Fruit fly (Drosophila melanogaster) whole organism, embryonic: ENCODE measurements around the gene neur.

Experiments
- Asciz ChIP-seq: fragments of 200-800 bp; sonication (Bioruptor generic); optimal IDR thresholded peaks from 2 replicates; lab custom pipeline; 2017; ENCODE audit warnings: missing biosample characterization, mild to moderate bottlenecking, missing genetic modification characterization, missing genetic modification reagents
- Atf-2 ChIP-seq: fragments of 200-800 bp; sonication (Bioruptor generic); optimal IDR thresholded peaks from 2 replicates; lab custom pipeline; 2016; ENCODE audit warnings: missing biosample characterization, missing genetic modification characterization
- B-H2 ChIP-seq: fragments of 200-800 bp; sonication (Bioruptor generic); optimal IDR thresholded peaks from 2 replicates; lab custom pipeline; 2018; ENCODE audit warnings: missing biosample characterization, mild to moderate bottlenecking, missing genetic modification characterization
- BEAF-32 ChIP-seq: fragments of 200-800 bp; sonication (Bioruptor generic); optimal IDR thresholded peaks from 3 replicates; lab custom pipeline; 2017; ENCODE audit warnings: missing biosample characterization, missing genetic modification characterization, mild to moderate bottlenecking, moderate library complexity, missing genetic modification reagents
- BtbVII ChIP-seq: fragments of 200-800 bp; sonication (Bioruptor generic); optimal IDR thresholded peaks from 3 replicates; lab custom pipeline; 2017; ENCODE audit warnings: missing biosample characterization, mild to moderate bottlenecking, missing genetic modification characterization
- CG1024 ChIP-seq: fragments of 200-800 bp; sonication (Bioruptor generic); IDR thresholded peaks from 2 replicates; pipeline ENCODE4 v1.3.6; 2022; ENCODE audit warnings: missing biosample characterization, missing genetic modification characterization
- CG10565 ChIP-seq: fragments of 200-800 bp; sonication (Bioruptor generic); optimal IDR thresholded peaks from 3 replicates; lab custom pipeline; 2016; ENCODE audit warnings: missing biosample characterization, mild to moderate bottlenecking, missing genetic modification characterization
- CG12659 ChIP-seq: fragments of 200-800 bp; sonication (Bioruptor generic); optimal IDR thresholded peaks from 3 replicates; lab custom pipeline; 2017; ENCODE audit warnings: mild to moderate bottlenecking, missing biosample characterization, missing genetic modification reagents, missing genetic modification characterization
- CG1647 ChIP-seq: fragments of 200-800 bp; sonication (Bioruptor generic); optimal IDR thresholded peaks from 3 replicates; lab custom pipeline; 2016; ENCODE audit warnings: missing biosample characterization, missing genetic modification characterization
- CG16815 ChIP-seq: fragments of 200-800 bp; sonication (Bioruptor generic); optimal IDR thresholded peaks from 3 replicates; lab custom pipeline; 2017; ENCODE audit warnings: missing biosample characterization, mild to moderate bottlenecking, missing genetic modification characterization
- CG17385 ChIP-seq: fragments of 200-800 bp; sonication (Bioruptor generic); optimal IDR thresholded peaks from 3 replicates; lab custom pipeline; 2018; ENCODE audit warnings: missing biosample characterization, mild to moderate bottlenecking, missing genetic modification characterization
- CG17829 ChIP-seq: fragments of 200-800 bp; optimal IDR thresholded peaks from 2 replicates; lab custom pipeline; 2019; ENCODE audit warnings: missing biosample characterization, mild to moderate bottlenecking, missing genetic modification characterization, moderate library complexity
- CG1792 ChIP-seq: fragments of 200-800 bp; sonication (Bioruptor generic); optimal IDR thresholded peaks from 2 replicates; lab custom pipeline; 2016; ENCODE audit warnings: missing biosample characterization, missing genetic modification characterization
- CG18764 ChIP-seq: fragments of 200-800 bp; sonication (Bioruptor generic); optimal IDR thresholded peaks from 3 replicates; lab custom pipeline; 2016; ENCODE audit warnings: missing biosample characterization, missing genetic modification characterization
- CG2120 ChIP-seq: fragments of 200-800 bp; sonication (Bioruptor generic); optimal IDR thresholded peaks from 3 replicates; lab custom pipeline; 2016; ENCODE audit warnings: missing biosample characterization, missing genetic modification characterization
- CG3281 ChIP-seq: fragments of 200-800 bp; sonication (Bioruptor generic); optimal IDR thresholded peaks from 3 replicates; lab custom pipeline; 2017; ENCODE audit warnings: missing biosample characterization, mild to moderate bottlenecking, missing genetic modification characterization
- CG4424 ChIP-seq: fragments of 200-800 bp; sonication (Bioruptor generic); optimal IDR thresholded peaks from 3 replicates; lab custom pipeline; 2016; ENCODE audit warnings: missing biosample characterization, missing genetic modification characterization
- CG7786 ChIP-seq: fragments of 200-800 bp; sonication (Bioruptor generic); optimal IDR thresholded peaks from 2 replicates; lab custom pipeline; 2016; ENCODE audit warnings: missing biosample characterization, missing genetic modification characterization
- CG7963 ChIP-seq: fragments of 200-800 bp; sonication (Bioruptor generic); IDR thresholded peaks from 3 replicates; pipeline ENCODE4 v1.3.6; 2022; ENCODE audit warnings: missing biosample characterization, missing genetic modification characterization; ENCODE audit not compliant: partially characterized antibody
- CG7987 ChIP-seq: fragments of 200-800 bp; sonication (Bioruptor generic); optimal IDR thresholded peaks from 2 replicates; lab custom pipeline; 2018; ENCODE audit warnings: missing biosample characterization, mild to moderate bottlenecking, missing genetic modification characterization, moderate library complexity
- CG8290 ChIP-seq, 3 experiments: fragments of 200-800 bp; sonication (Bioruptor generic); optimal IDR thresholded peaks; 2 replicates each; lab custom pipeline; 2016 to 2019; ENCODE audit warnings: missing biosample characterization in 3 of 3, missing genetic modification characterization in 3 of 3, mild to moderate bottlenecking in 2 of 3, moderate library complexity in 1 of 3
- CG9727 ChIP-seq: fragments of 200-800 bp; sonication (Bioruptor generic); optimal IDR thresholded peaks from 3 replicates; lab custom pipeline; 2017; ENCODE audit warnings: missing biosample characterization, mild to moderate bottlenecking, missing genetic modification characterization
- CG9797 ChIP-seq: fragments of 200-800 bp; sonication (Bioruptor generic); optimal IDR thresholded peaks from 3 replicates; lab custom pipeline; 2018; ENCODE audit warnings: missing biosample characterization, mild to moderate bottlenecking, missing genetic modification characterization
- D ChIP-seq, 2 experiments: fragments of 200-800 bp in 1 of 2; fragments of >200 bp in 1 of 2; sonication (Bioruptor generic) in 1 of 2; optimal IDR thresholded peaks; 2 replicates in 1 of 2; 3 replicates in 1 of 2; lab custom pipeline; 2017; ENCODE audit warnings: mild to moderate bottlenecking in 1 of 2, missing biosample characterization in 1 of 2, missing genetic modification characterization in 1 of 2, missing genetic modification reagents in 1 of 2
- Dek ChIP-seq: fragments of 200-800 bp; sonication (Bioruptor generic); optimal IDR thresholded peaks from 3 replicates; lab custom pipeline; 2019; ENCODE audit warnings: missing biosample characterization, mild to moderate bottlenecking, missing genetic modification characterization, moderate library complexity
- Doc3 ChIP-seq: fragments of 200-800 bp; sonication (Bioruptor generic); IDR thresholded peaks from 3 replicates; pipeline ENCODE4 v1.3.6; 2022; ENCODE audit warnings: missing biosample characterization, missing genetic modification characterization; ENCODE audit not compliant: partially characterized antibody
- Dp ChIP-seq: fragments of 200-800 bp; sonication (Bioruptor generic); optimal IDR thresholded peaks from 2 replicates; lab custom pipeline; 2018; ENCODE audit warnings: missing biosample characterization, mild to moderate bottlenecking, missing genetic modification characterization, moderate library complexity
- Dref ChIP-seq: fragments of 200-800 bp; sonication (Bioruptor generic); IDR thresholded peaks from 2 replicates; pipeline ENCODE4 v1.3.6; 2022; ENCODE audit warnings: missing biosample characterization, missing genetic modification characterization
- Fer3 ChIP-seq: fragments of 200-800 bp; sonication (Bioruptor generic); optimal IDR thresholded peaks from 2 replicates; lab custom pipeline; 2018; ENCODE audit warnings: missing biosample characterization, mild to moderate bottlenecking, missing genetic modification characterization, moderate library complexity
- Lpt ChIP-seq: fragments of >200 bp; optimal IDR thresholded peaks from 2 replicates; lab custom pipeline; 2018; ENCODE audit warnings: missing biosample characterization, missing genetic modification characterization
- MBD-R2 ChIP-seq: fragments of 200-800 bp; sonication (Bioruptor generic); IDR thresholded peaks from 2 replicates; pipeline ENCODE4 v1.3.6; 2022; ENCODE audit warnings: missing biosample characterization, missing genetic modification characterization
- Meics ChIP-seq: fragments of 200-800 bp; sonication (Bioruptor generic); optimal IDR thresholded peaks from 2 replicates; lab custom pipeline; 2017; ENCODE audit warnings: missing biosample characterization, mild to moderate bottlenecking, missing genetic modification characterization
- Opbp ChIP-seq: fragments of 200-800 bp; sonication (Bioruptor generic); IDR thresholded peaks from 3 replicates; pipeline ENCODE4 v1.3.6; 2022; ENCODE audit warnings: missing biosample characterization, missing genetic modification characterization; ENCODE audit not compliant: partially characterized antibody
- PHDP ChIP-seq: fragments of 200-800 bp; sonication (Bioruptor generic); optimal IDR thresholded peaks from 3 replicates; lab custom pipeline; 2018; ENCODE audit warnings: missing biosample characterization, mild to moderate bottlenecking, missing genetic modification characterization, moderate library complexity
- Sin3A ChIP-seq: fragments of >200 bp; optimal IDR thresholded peaks from 2 replicates; lab custom pipeline; 2018
- Tbp ChIP-seq: fragments of >200 bp; optimal IDR thresholded peaks from 2 replicates; lab custom pipeline; 2018; ENCODE audit warnings: missing biosample characterization, missing genetic modification characterization
- Xrp1 ChIP-seq: fragments of 200-800 bp; sonication (Bioruptor generic); IDR thresholded peaks from 2 replicates; pipeline ENCODE4 v1.3.6; 2022; ENCODE audit warnings: missing biosample characterization, missing genetic modification characterization
- ap ChIP-seq: fragments of 200-800 bp; sonication (Bioruptor generic); IDR thresholded peaks from 2 replicates; pipeline ENCODE4 v1.3.6; 2022; ENCODE audit warnings: missing biosample characterization, missing genetic modification characterization
- dmrt99B ChIP-seq: fragments of 200-800 bp; sonication (Bioruptor generic); optimal IDR thresholded peaks from 2 replicates; lab custom pipeline; 2018; ENCODE audit warnings: missing biosample characterization, mild to moderate bottlenecking, missing genetic modification characterization, moderate library complexity
- dysf ChIP-seq: fragments of 200-800 bp; sonication (Bioruptor generic); IDR thresholded peaks from 3 replicates; pipeline ENCODE4 v1.3.6; 2022; ENCODE audit warnings: missing biosample characterization, missing genetic modification characterization
- fd102C ChIP-seq: fragments of 200-800 bp; sonication (Bioruptor generic); optimal IDR thresholded peaks from 2 replicates; lab custom pipeline; 2018; ENCODE audit warnings: missing biosample characterization, mild to moderate bottlenecking, missing genetic modification characterization, moderate library complexity
- ham ChIP-seq: fragments of 200-800 bp; sonication (Bioruptor generic); IDR thresholded peaks from 2 replicates; pipeline ENCODE4 v1.3.6; 2022; ENCODE audit warnings: missing biosample characterization, missing genetic modification characterization
- kni ChIP-seq: fragments of 200-800 bp; sonication (Bioruptor generic); optimal IDR thresholded peaks from 3 replicates; lab custom pipeline; 2017; ENCODE audit warnings: mild to moderate bottlenecking, missing biosample characterization, missing genetic modification reagents, missing genetic modification characterization
- lbe ChIP-seq: fragments of 200-800 bp; sonication (Bioruptor generic); optimal IDR thresholded peaks from 2 replicates; lab custom pipeline; 2016; ENCODE audit warnings: missing biosample characterization, mild to moderate bottlenecking, missing genetic modification characterization
- org-1 ChIP-seq: fragments of 200-800 bp; sonication (Bioruptor generic); optimal IDR thresholded peaks from 2 replicates; lab custom pipeline; 2017; ENCODE audit warnings: missing biosample characterization, missing genetic modification characterization
- sens ChIP-seq: fragments of 200-800 bp; sonication (Bioruptor generic); peaks from one replicate; lab custom pipeline; 2016; ENCODE audit warnings: missing biosample characterization, missing genetic modification characterization
- stwl ChIP-seq: fragments of 200-800 bp; sonication (Bioruptor generic); optimal IDR thresholded peaks from 3 replicates; lab custom pipeline; 2018; ENCODE audit warnings: missing biosample characterization, mild to moderate bottlenecking, missing genetic modification characterization, moderate library complexity
- tio ChIP-seq: fragments of 200-800 bp; sonication (Bioruptor generic); optimal IDR thresholded peaks from 2 replicates; lab custom pipeline; 2017; ENCODE audit warnings: missing biosample characterization, missing genetic modification characterization, inconsistent platforms
- tll ChIP-seq, 2 experiments: fragments of 200-800 bp in 1 of 2; fragments of >200 bp in 1 of 2; sonication (Bioruptor generic) in 1 of 2; optimal IDR thresholded peaks; 2 replicates each; lab custom pipeline; 2017 to 2019; ENCODE audit warnings: missing biosample characterization in 2 of 2, missing genetic modification characterization in 2 of 2, mild to moderate bottlenecking in 1 of 2, moderate library complexity in 1 of 2
- zf30C ChIP-seq: fragments of 200-800 bp; sonication (Bioruptor generic); optimal IDR thresholded peaks from 3 replicates; lab custom pipeline; 2018; ENCODE audit warnings: missing biosample characterization, mild to moderate bottlenecking, missing genetic modification characterization

neur gene

dm6 chr3R:9008202-9008601 lies 31.1 kb downstream of the neur start, which contains the start of gene CG11983 (continued):
- peak; percentile 15 for TF ChIP-seq CG2120 (GFP tag; lab: Kevin White, UChicago)
- no peak for TF ChIP-seq CG3281 (GFP tag; lab: Kevin White, UChicago)
- no peak for TF ChIP-seq CG17385 (GFP tag; lab: Kevin White, UChicago)
- no peak for TF ChIP-seq Atf-2
- peak; percentile 29 for TF ChIP-seq Dek
- TF ChIP-seq Meics: no peak
- no peak for TF ChIP-seq Fer3 (tag; lab: Kevin White, UChicago)
- TF ChIP-seq Asciz: no peak
- TF ChIP-seq MBD-R2 (GFP tag; lab: Robert Waterston, UW): peak; percentile 61
- no peak for TF ChIP-seq dmrt99B (tag; lab: Kevin White, UChicago)
- TF ChIP-seq stwl: peak; percentile 41
- no peak for TF ChIP-seq ham (GFP tag; lab: Robert Waterston, UW)
- no peak for TF ChIP-seq CG16815 (GFP tag; lab: Kevin White, UChicago)
- TF ChIP-seq B-H2 (GFP tag; lab: Kevin White, UChicago): peak; percentile 54
- no peak for TF ChIP-seq kni
- TF ChIP-seq CG12659: peak; percentile 19

dm6 chr3R:9007258-9007657 lies 32.0 kb downstream of the neur start:
- TF ChIP-seq CG7987 (GFP tag; lab: Kevin White, UChicago) (no peak), CG7786 (no peak), PHDP (no peak), Lpt (no peak), Dp (GFP tag; lab: Kevin White, UChicago) (no peak), D (optimal IDR thresholded peaks at IDR 0.05; lab: Kevin White, UChicago) (no peak), D (GFP tag; optimal IDR thresholded peaks at IDR 0.05; lab: Kevin White, UChicago) (no peak), CG1647 (GFP tag; lab: Kevin White, UChicago) (no peak), CG18764 (GFP tag; lab: Kevin White, UChicago) (no peak), tll (GFP tag; optimal IDR thresholded peaks at IDR 0.05; lab: Kevin White, UChicago) (no peak), CG4424 (GFP tag; lab: Kevin White, UChicago) (no peak), CG1024 (no peak), CG1792 (GFP tag; lab: Kevin White, UChicago) (no peak), CG7963 (GFP tag; lab: Robert Waterston, UW) (no peak)
- TF ChIP-seq, all 482 proteins: peak for 0

- TF ChIP-seq BtbVII (GFP tag; lab: Kevin White, UChicago) (no peak), sens (GFP tag; lab: Kevin White, UChicago) (peak; percentile 86), zf30C (GFP tag; lab: Kevin White, UChicago) (no peak), lbe (no peak), CG8290 (GFP tag; optimal IDR thresholded peaks at IDR 0.05; lab: Kevin White, UChicago) (peak; percentile 12), CG8290 (tag; optimal IDR thresholded peaks at IDR 0.05; lab: Kevin White, UChicago) (no peak), ap (GFP tag; lab: Robert Waterston, UW) (no peak), fd102C (no peak), org-1 (no peak), CG17829 (tag; lab: Kevin White, UChicago) (peak; percentile 42), tio (no peak), Opbp (no peak), CG10565 (no peak), dysf (no peak), Doc3 (GFP tag; lab: Robert Waterston, UW) (no peak), Xrp1 (no peak), Tbp (no peak), stwl (peak; percentile 73), Sin3A (lab: Kevin White, UChicago) (peak; percentile 90), BEAF-32 (peak; percentile 51), CG9797 (peak; percentile 91), CG9727 (GFP tag; lab: Kevin White, UChicago) (no peak), Dref (GFP tag; lab: Robert Waterston, UW) (no peak)
Measured at dm6 chr3R:9006129-9006528, 33.1 kb downstream of the neur start, which contains the start of the genes Prosbeta3 and Iru. Prosbeta3 (minus strand) TSS chr3R:9006226. Iru (plus strand) TSS chr3R:9006456.
